Worm (Caenorhabditis elegans) whole organism, late embryonic: ENCODE data around the gene sri-18.

Source experiments
- K02D7.2 ChIP-seq: sonication (generic microtip); optimal IDR thresholded peaks from 2 replicates; lab custom pipeline; 2017; ENCODE audit warnings: mild to moderate bottlenecking, missing genetic modification characterization, missing compliant biosample characterization
- ama-1 ChIP-seq: fragments of 150-350 bp; optimal IDR thresholded peaks from 2 replicates; lab custom pipeline; 2014
- ceh-18 ChIP-seq: sonication (generic microtip); optimal IDR thresholded peaks from 2 replicates; lab custom pipeline; 2016; ENCODE audit warnings: missing genetic modification characterization, missing compliant biosample characterization
- ets-4 ChIP-seq: sonication (generic microtip); optimal IDR thresholded peaks from 2 replicates; lab custom pipeline; 2016; ENCODE audit warnings: missing genetic modification characterization, missing compliant biosample characterization
- fkh-10 ChIP-seq: fragments of 150-350 bp; optimal IDR thresholded peaks from 2 replicates; lab custom pipeline; 2014; ENCODE audit warnings: missing biosample characterization, missing genetic modification reagents, missing genetic modification characterization
- lin-11 ChIP-seq: fragments of 200-800 bp; sonication (Bioruptor generic); optimal IDR thresholded peaks from 2 replicates; lab custom pipeline; 2018; ENCODE audit warnings: mild to moderate bottlenecking, missing genetic modification characterization, missing compliant biosample characterization
- nhr-11 ChIP-seq: fragments of 150-350 bp; optimal IDR thresholded peaks from 2 replicates; lab custom pipeline; 2014; ENCODE audit warnings: missing biosample characterization, missing genetic modification characterization
- pha-2 ChIP-seq: sonication (generic microtip); optimal IDR thresholded peaks from 2 replicates; lab custom pipeline; 2017; ENCODE audit warnings: mild to moderate bottlenecking, missing genetic modification characterization, missing compliant biosample characterization
- pha-4 ChIP-seq: fragments of 150-350 bp; optimal IDR thresholded peaks from 2 replicates; lab custom pipeline; 2018; ENCODE audit warnings: missing biosample characterization, missing genetic modification reagents, missing genetic modification characterization
- pqm-1 ChIP-seq: sonication (generic microtip); optimal IDR thresholded peaks from 2 replicates; lab custom pipeline; 2016; ENCODE audit warnings: missing genetic modification characterization, missing compliant biosample characterization
- tbx-2 ChIP-seq: sonication (generic microtip); optimal IDR thresholded peaks from 2 replicates; lab custom pipeline; 2016; ENCODE audit warnings: missing genetic modification characterization, missing compliant biosample characterization

- no peak for TF ChIP-seq ama-1 (lab: Kevin White, UChicago)
- no peak for TF ChIP-seq ets-4 (tag; lab: Kevin White, UChicago)
- TF ChIP-seq pqm-1 (tag; lab: Kevin White, UChicago): no peak
- no peak for TF ChIP-seq K02D7.2
- no peak for TF ChIP-seq lin-11
- no peak for TF ChIP-seq tbx-2
- TF ChIP-seq nhr-11 (tag; lab: Kevin White, UChicago): no peak
- no peak for TF ChIP-seq pha-2 (tag; lab: Kevin White, UChicago)
- TF ChIP-seq fkh-10 (GFP tag; lab: Kevin White, UChicago): no peak
- no peak for TF ChIP-seq ceh-18 (tag; lab: Kevin White, UChicago)
- no peak for TF ChIP-seq pha-4 (tag; lab: Kevin White, UChicago)
Observed at ce11 chrV:10285853-10286252, 25.5 kb upstream of the sri-18 start.
